Worm (Caenorhabditis elegans) whole organism, mixed stage, embryonic: ENCODE data around the gene gcp-2.1.

ENCODE experiments used
- M03D4.4 ChIP-seq: sonication (generic microtip); optimal IDR thresholded peaks from 2 replicates; lab custom pipeline; 2017; ENCODE audit warnings: mild to moderate bottlenecking, missing genetic modification characterization, missing compliant biosample characterization
- bed-3 ChIP-seq: fragments of 200-800 bp; sonication (Bioruptor generic); optimal IDR thresholded peaks from 3 replicates; lab custom pipeline; 2018; ENCODE audit warnings: mild to moderate bottlenecking, missing genetic modification characterization, moderate library complexity, missing compliant biosample characterization
- blmp-1 ChIP-seq: fragments of 150-350 bp; optimal IDR thresholded peaks from 2 replicates; lab custom pipeline; 2014; ENCODE audit warnings: missing biosample characterization, missing genetic modification characterization
- ces-1 ChIP-seq: fragments of 150-350 bp; optimal IDR thresholded peaks from 2 replicates; lab custom pipeline; 2014; ENCODE audit warnings: missing biosample characterization, missing genetic modification reagents, missing genetic modification characterization
- cnd-1 ChIP-seq: fragments of 200-800 bp; sonication (Bioruptor generic); optimal IDR thresholded peaks from 2 replicates; lab custom pipeline; 2018; ENCODE audit warnings: mild to moderate bottlenecking, missing genetic modification characterization, missing compliant biosample characterization
- drap-1 ChIP-seq: fragments of 200-800 bp; sonication (Bioruptor generic); optimal IDR thresholded peaks from 3 replicates; lab custom pipeline; 2018; ENCODE audit warnings: mild to moderate bottlenecking, missing genetic modification characterization, missing compliant biosample characterization
- elt-1 ChIP-seq: sonication (generic microtip); optimal IDR thresholded peaks from 2 replicates; lab custom pipeline; 2017; ENCODE audit warnings: missing genetic modification characterization, mild to moderate bottlenecking, missing compliant biosample characterization, antibody characterized with exemption, moderate library complexity, borderline replicate concordance; ENCODE audit not compliant: insufficient read depth
- elt-3 ChIP-seq: fragments of 150-350 bp; optimal IDR thresholded peaks from 2 replicates; lab custom pipeline; 2014; ENCODE audit warnings: missing biosample characterization, missing genetic modification characterization
- flh-1 ChIP-seq: fragments of 200-800 bp; sonication (Bioruptor generic); optimal IDR thresholded peaks from 2 replicates; lab custom pipeline; 2018; ENCODE audit warnings: mild to moderate bottlenecking, missing genetic modification characterization, moderate library complexity, missing compliant biosample characterization
- hlh-1 ChIP-seq: fragments of 150-350 bp; optimal IDR thresholded peaks from 2 replicates; lab custom pipeline; 2014; ENCODE audit warnings: missing biosample characterization, missing genetic modification reagents, missing genetic modification characterization
- lsy-2 ChIP-seq: fragments of 150-350 bp; optimal IDR thresholded peaks from 2 replicates; lab custom pipeline; 2014; ENCODE audit warnings: missing biosample characterization, missing genetic modification characterization
- mab-5 ChIP-seq: fragments of 150-350 bp; optimal IDR thresholded peaks from 2 replicates; lab custom pipeline; 2014; ENCODE audit warnings: missing biosample characterization, missing genetic modification characterization
- mep-1 ChIP-seq: fragments of 150-350 bp; optimal IDR thresholded peaks from 2 replicates; lab custom pipeline; 2017; ENCODE audit warnings: missing biosample characterization, missing genetic modification reagents, missing genetic modification characterization, inconsistent platforms
- mls-2 ChIP-seq: sonication (generic microtip); optimal IDR thresholded peaks from 2 replicates; lab custom pipeline; 2016; ENCODE audit warnings: mild to moderate bottlenecking, missing genetic modification characterization, moderate library complexity, missing compliant biosample characterization
- nhr-12 ChIP-seq: fragments of 150-350 bp; optimal IDR thresholded peaks from 2 replicates; lab custom pipeline; 2014; ENCODE audit warnings: missing biosample characterization, missing genetic modification characterization
- nhr-2 ChIP-seq: fragments of 150-350 bp; optimal IDR thresholded peaks from 2 replicates; lab custom pipeline; 2014; ENCODE audit warnings: missing biosample characterization, missing genetic modification characterization
- nhr-237 ChIP-seq: fragments of 150-350 bp; optimal IDR thresholded peaks from 2 replicates; lab custom pipeline; 2014; ENCODE audit warnings: missing biosample characterization, missing genetic modification characterization
- nhr-28 ChIP-seq: fragments of 150-350 bp; optimal IDR thresholded peaks from 2 replicates; lab custom pipeline; 2014; ENCODE audit warnings: missing biosample characterization, missing genetic modification characterization
- nhr-76 ChIP-seq: sonication (generic microtip); optimal IDR thresholded peaks from 2 replicates; lab custom pipeline; 2017; ENCODE audit warnings: missing biosample characterization, missing genetic modification characterization
- pha-4 ChIP-seq: fragments of 150-350 bp; optimal IDR thresholded peaks from 2 replicates; lab custom pipeline; 2018; ENCODE audit warnings: missing biosample characterization, missing genetic modification reagents, missing genetic modification characterization
- sem-2 ChIP-seq: fragments of 200-800 bp; sonication (Bioruptor generic); optimal IDR thresholded peaks from 2 replicates; lab custom pipeline; 2018; ENCODE audit warnings: mild to moderate bottlenecking, missing genetic modification characterization, missing compliant biosample characterization
- sptf-1 ChIP-seq: sonication (generic microtip); optimal IDR thresholded peaks from 2 replicates; lab custom pipeline; 2017; ENCODE audit warnings: mild to moderate bottlenecking, missing genetic modification characterization, moderate library complexity, missing compliant biosample characterization
- tbx-8 ChIP-seq: fragments of 200-800 bp; sonication (Bioruptor generic); optimal IDR thresholded peaks from 2 replicates; lab custom pipeline; 2018; ENCODE audit warnings: mild to moderate bottlenecking, missing genetic modification characterization, moderate library complexity, missing compliant biosample characterization
- unc-120 ChIP-seq: sonication (generic microtip); optimal IDR thresholded peaks from 2 replicates; lab custom pipeline; 2017; ENCODE audit warnings: missing genetic modification characterization, missing compliant biosample characterization; ENCODE audit not compliant: poor library complexity, severe bottlenecking
- unc-39 ChIP-seq: fragments of 150-350 bp; optimal IDR thresholded peaks from 2 replicates; lab custom pipeline; 2014; ENCODE audit warnings: missing biosample characterization, missing genetic modification characterization
- unc-62 ChIP-seq: fragments of 150-350 bp; optimal IDR thresholded peaks from 2 replicates; lab custom pipeline; 2014; ENCODE audit warnings: missing biosample characterization, missing genetic modification reagents, missing genetic modification characterization
- zip-8 ChIP-seq: fragments of 150-350 bp; optimal IDR thresholded peaks from 2 replicates; lab custom pipeline; 2014; ENCODE audit warnings: missing biosample characterization, missing genetic modification characterization
- ztf-11 ChIP-seq: fragments of 150-350 bp; optimal IDR thresholded peaks from 2 replicates; lab custom pipeline; 2014; ENCODE audit warnings: missing biosample characterization, missing genetic modification characterization

The gcp-2.1 gene

DNA sequence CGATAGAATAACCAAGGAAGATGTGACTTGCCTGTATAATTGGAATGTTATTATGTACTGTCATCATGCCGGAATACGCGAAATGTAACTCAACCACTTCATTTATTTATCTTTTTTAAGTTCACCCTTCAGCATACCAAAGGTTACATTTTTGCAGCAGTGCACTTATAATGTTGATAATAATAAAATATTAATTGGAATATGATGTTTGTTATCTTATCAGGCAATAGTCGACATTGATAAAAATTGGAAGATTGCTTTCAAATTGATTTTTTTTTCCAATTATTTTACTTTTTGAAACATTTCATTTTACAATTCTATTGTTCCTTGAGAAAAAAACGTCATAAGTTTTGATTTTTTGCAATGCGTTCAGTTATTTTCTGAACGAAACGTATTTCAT, 2.5 kb upstream of the gcp-2.1 start:
- TF ChIP-seq mep-1 (tag; lab: Kevin White, UChicago) (no peak), flh-1 (GFP tag; lab: Kevin White, UChicago) (no peak), unc-120 (tag; lab: Kevin White, UChicago) (no peak), ztf-11 (no peak), elt-3 (tag; lab: Kevin White, UChicago) (no peak), unc-39 (tag; lab: Kevin White, UChicago) (no peak), drap-1 (GFP tag; lab: Kevin White, UChicago) (no peak), ces-1 (no peak), hlh-1 (tag; lab: Kevin White, UChicago) (no peak), nhr-237 (no peak), M03D4.4 (tag; lab: Kevin White, UChicago) (no peak), zip-8 (tag; lab: Kevin White, UChicago) (no peak), pha-4 (tag; lab: Kevin White, UChicago) (no peak), tbx-8 (GFP tag; lab: Kevin White, UChicago) (no peak), blmp-1 (tag; lab: Kevin White, UChicago) (no peak), mls-2 (no peak)

DNA sequence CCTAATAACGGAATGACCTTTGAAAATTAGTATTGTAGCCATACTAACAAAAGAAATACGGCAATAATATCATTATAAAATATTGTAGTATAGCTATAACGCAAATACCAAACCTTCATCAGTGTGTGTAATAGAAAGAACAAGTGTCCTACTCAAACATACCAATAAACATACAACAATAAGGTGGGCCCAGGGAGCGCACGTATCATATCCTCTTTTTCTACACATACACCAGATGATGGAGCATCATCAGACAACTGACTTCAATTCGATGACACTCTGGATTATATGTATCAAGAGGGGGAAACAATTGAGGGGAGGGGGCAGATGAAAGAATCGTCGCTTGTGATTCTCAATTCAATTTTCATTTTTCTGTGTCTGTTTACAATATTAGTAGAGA, 1.4 kb upstream of the gcp-2.1 start:
- TF ChIP-seq bed-3 (GFP tag; lab: Kevin White, UChicago) (no peak), cnd-1 (tag; lab: Kevin White, UChicago) (no peak), blmp-1 (tag; lab: Kevin White, UChicago) (no peak), lsy-2 (tag; lab: Kevin White, UChicago) (no peak), unc-39 (tag; lab: Kevin White, UChicago) (no peak), tbx-8 (GFP tag; lab: Kevin White, UChicago) (no peak), hlh-1 (tag; lab: Kevin White, UChicago) (peak; percentile 78), unc-62 (GFP tag; lab: Kevin White, UChicago) (no peak)

DNA sequence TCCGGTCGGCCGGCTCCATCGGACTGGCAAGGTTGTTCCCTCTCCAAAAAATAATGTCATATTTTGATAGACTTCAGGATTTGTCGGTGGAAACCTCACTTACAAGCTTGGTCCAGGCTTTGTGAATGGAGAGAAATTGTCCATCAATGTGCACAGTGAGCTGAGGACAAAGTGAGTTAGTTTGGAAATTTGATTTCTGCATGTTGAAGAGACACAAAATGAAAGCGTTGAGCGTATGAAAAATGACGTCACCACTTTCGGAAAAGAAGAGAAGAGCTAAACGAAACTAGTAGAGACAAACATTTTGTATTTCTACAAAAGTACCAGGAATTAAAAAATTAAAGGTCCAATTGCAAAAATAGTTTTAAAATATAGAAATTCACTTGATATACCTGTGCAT, 3.4 kb downstream of the gcp-2.1 start:
- TF ChIP-seq elt-1 (tag; lab: Kevin White, UChicago) (no peak), unc-120 (tag; lab: Kevin White, UChicago) (no peak), ces-1 (peak; percentile 92)
- TF ChIP-seq, all 35 proteins: peak for 1

DNA sequence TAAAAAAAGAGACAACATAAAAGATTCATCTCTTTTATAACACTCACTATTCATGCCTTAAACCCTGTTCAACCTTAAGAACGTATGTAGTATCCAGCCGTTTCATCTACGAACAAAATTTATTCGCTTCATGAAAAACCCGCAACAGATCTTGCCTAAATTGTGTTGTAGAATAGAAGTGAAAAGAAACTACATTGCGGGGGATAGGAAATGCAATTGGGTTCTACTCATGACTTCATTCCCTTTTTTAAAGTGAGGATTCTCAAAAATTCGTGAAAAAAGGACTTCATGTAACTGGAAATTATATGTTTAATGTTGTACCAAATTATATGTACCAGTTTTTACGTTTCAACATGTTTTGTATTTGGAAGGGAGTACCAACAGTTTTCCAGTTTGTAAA, 7.4 kb downstream of the gcp-2.1 start:
- TF ChIP-seq blmp-1 (tag; lab: Kevin White, UChicago) (no peak), ces-1 (peak; percentile 66)

DNA sequence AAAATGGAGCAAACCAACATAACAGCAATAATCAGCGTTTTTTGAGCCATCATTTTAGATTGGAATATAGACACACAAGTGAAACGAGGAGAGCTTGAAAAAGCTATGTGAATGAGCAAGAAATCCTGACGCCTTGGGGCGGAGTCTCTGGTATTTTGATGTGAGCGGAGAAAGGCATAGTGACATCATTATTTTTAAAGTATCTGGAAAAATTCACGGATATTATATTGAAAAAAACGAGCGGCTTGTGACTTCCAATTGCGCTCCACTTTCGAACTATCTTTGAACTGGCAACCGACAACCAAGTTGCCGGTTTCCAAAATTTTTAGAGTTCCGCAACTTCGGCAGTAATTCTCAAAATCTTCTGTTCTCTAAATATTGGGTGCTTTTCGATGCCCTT, 9.6 kb downstream of the gcp-2.1 start, which contains the start of gene nlp-64:
nlp-64 (minus strand) TSS at position 101 of the 400 bp plus-strand sequence.
- TF ChIP-seq flh-1 (GFP tag; lab: Kevin White, UChicago) = no peak
- TF ChIP-seq lsy-2 (tag; lab: Kevin White, UChicago) = no peak
- TF ChIP-seq nhr-76 (tag; lab: Kevin White, UChicago) = no peak
- TF ChIP-seq nhr-2 (tag; lab: Kevin White, UChicago) = no peak
- no peak for TF ChIP-seq pha-4 (tag; lab: Kevin White, UChicago)
- TF ChIP-seq sem-2 (GFP tag; lab: Kevin White, UChicago) = no peak
- no peak for TF ChIP-seq ztf-11

DNA sequence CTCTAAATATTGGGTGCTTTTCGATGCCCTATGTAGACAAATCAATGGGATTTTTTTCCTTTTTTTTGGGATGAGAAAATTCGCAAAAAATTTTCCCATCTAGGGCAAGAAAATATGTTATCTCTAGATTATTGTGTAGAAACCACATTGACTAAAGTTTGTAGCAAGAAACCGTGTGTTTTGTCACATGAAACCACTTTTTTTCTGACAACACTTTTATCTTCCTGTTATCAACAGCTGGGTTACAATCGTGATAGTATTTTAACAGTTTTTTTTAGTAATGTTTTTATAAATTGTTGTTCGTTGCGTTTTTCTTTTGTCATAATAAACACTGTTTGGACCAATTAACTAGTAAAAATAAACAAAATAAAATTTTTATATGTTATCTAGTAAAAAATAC, 10.6 kb downstream of the gcp-2.1 start:
- TF ChIP-seq sem-2 (GFP tag; lab: Kevin White, UChicago) (no peak), flh-1 (GFP tag; lab: Kevin White, UChicago) (no peak), sptf-1 (tag; lab: Kevin White, UChicago) (no peak), nhr-2 (tag; lab: Kevin White, UChicago) (no peak), nhr-28 (tag; lab: Kevin White, UChicago) (no peak)

DNA sequence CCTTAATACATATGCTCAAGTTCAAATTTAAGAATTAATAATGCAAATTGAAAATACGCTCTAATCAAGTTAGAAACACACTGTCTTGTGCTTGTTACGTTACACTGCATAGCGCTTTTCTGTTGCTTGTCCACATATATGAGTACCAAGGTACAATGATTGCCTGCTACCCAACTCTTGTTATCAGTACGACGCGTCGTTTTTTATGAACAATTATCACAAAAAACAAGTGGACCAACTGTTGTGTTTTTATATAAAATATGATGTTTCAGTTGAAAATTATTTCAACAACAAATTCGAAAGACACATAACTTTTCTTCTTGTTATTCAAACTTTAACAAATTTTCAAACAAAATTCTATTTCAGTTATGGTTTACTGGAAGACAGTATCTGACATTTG, 11.3 kb downstream of the gcp-2.1 start, which contains the start of gene M02E1.4:
M02E1.4 (plus strand) TSS at position 367 of the 400 bp plus-strand sequence.
- TF ChIP-seq flh-1 (GFP tag; lab: Kevin White, UChicago) = no peak
- TF ChIP-seq nhr-2 (tag; lab: Kevin White, UChicago) = no peak
- TF ChIP-seq hlh-1 (tag; lab: Kevin White, UChicago) = no peak
- no peak for TF ChIP-seq sptf-1 (tag; lab: Kevin White, UChicago)
- no peak for TF ChIP-seq unc-120 (tag; lab: Kevin White, UChicago)
- no peak for TF ChIP-seq unc-39 (tag; lab: Kevin White, UChicago)
- no peak for TF ChIP-seq ces-1
- no peak for TF ChIP-seq pha-4 (tag; lab: Kevin White, UChicago)
- TF ChIP-seq mep-1 (tag; lab: Kevin White, UChicago) = no peak
- TF ChIP-seq blmp-1 (tag; lab: Kevin White, UChicago) = no peak
- no peak for TF ChIP-seq ztf-11
- no peak for TF ChIP-seq nhr-12
- no peak for TF ChIP-seq lsy-2 (tag; lab: Kevin White, UChicago)
- no peak for TF ChIP-seq mab-5 (tag; lab: Kevin White, UChicago)
- TF ChIP-seq elt-3 (tag; lab: Kevin White, UChicago) = no peak
